Fruit fly (Drosophila melanogaster) whole organism, embryonic: ENCODE results near the gene CG8668.
A peak's percentile ranks its signal among the peaks of the same experiment; 100 is the strongest.

Experiments
- Aef1 ChIP-seq: fragments of 200-800 bp; sonication (Bioruptor generic); IDR thresholded peaks from 3 replicates; pipeline ENCODE4 v1.3.6; 2022; ENCODE audit warnings: missing biosample characterization, missing genetic modification characterization
- B-H1 ChIP-seq: fragments of 200-800 bp; sonication (Bioruptor generic); IDR thresholded peaks from 3 replicates; pipeline ENCODE4 v1.3.6; 2022; ENCODE audit warnings: missing biosample characterization, missing genetic modification characterization
- CG11093 ChIP-seq: fragments of 200-800 bp; sonication (Bioruptor generic); IDR thresholded peaks from 3 replicates; pipeline ENCODE4 v1.3.6; 2022; ENCODE audit warnings: missing biosample characterization, missing genetic modification characterization
- CG11695 ChIP-seq: fragments of 200-800 bp; sonication (Bioruptor generic); IDR thresholded peaks from 3 replicates; pipeline ENCODE4 v1.3.6; 2022; ENCODE audit warnings: missing biosample characterization, missing genetic modification characterization
- CG11723 ChIP-seq: fragments of 200-800 bp; sonication (Bioruptor generic); optimal IDR thresholded peaks from 2 replicates; lab custom pipeline; 2017; ENCODE audit warnings: missing biosample characterization, mild to moderate bottlenecking, missing genetic modification characterization
- CG12236 ChIP-seq: fragments of 200-800 bp; sonication (Bioruptor generic); optimal IDR thresholded peaks from 2 replicates; lab custom pipeline; 2016; ENCODE audit warnings: missing biosample characterization, missing genetic modification characterization
- CG12744 ChIP-seq: fragments of 200-800 bp; sonication (Bioruptor generic); optimal IDR thresholded peaks from 2 replicates; lab custom pipeline; 2016; ENCODE audit warnings: missing biosample characterization, missing genetic modification characterization
- CG13287 ChIP-seq: fragments of 200-800 bp; sonication (Bioruptor generic); IDR thresholded peaks from 2 replicates; pipeline ENCODE4 v1.3.6; 2022; ENCODE audit warnings: missing biosample characterization, missing genetic modification characterization; ENCODE audit not compliant: partially characterized antibody
- CG1647 ChIP-seq: fragments of 200-800 bp; sonication (Bioruptor generic); optimal IDR thresholded peaks from 3 replicates; lab custom pipeline; 2016; ENCODE audit warnings: missing biosample characterization, missing genetic modification characterization
- CG17361 ChIP-seq: fragments of 200-800 bp; sonication (Bioruptor generic); IDR thresholded peaks from 3 replicates; pipeline ENCODE4 v1.3.6; 2022; ENCODE audit warnings: missing biosample characterization, missing genetic modification characterization
- CG17568 ChIP-seq: fragments of 200-800 bp; sonication (Bioruptor generic); optimal IDR thresholded peaks from 2 replicates; lab custom pipeline; 2018; ENCODE audit warnings: missing biosample characterization, mild to moderate bottlenecking, missing genetic modification characterization, moderate library complexity
- CG18599 ChIP-seq: fragments of 200-800 bp; sonication (Bioruptor generic); optimal IDR thresholded peaks from 3 replicates; lab custom pipeline; 2017; ENCODE audit warnings: missing biosample characterization, missing genetic modification characterization, mild to moderate bottlenecking, moderate library complexity, missing genetic modification reagents
- CG2199 ChIP-seq: fragments of 200-800 bp; sonication (Bioruptor generic); IDR thresholded peaks from 3 replicates; pipeline ENCODE4 v1.3.6; 2022; ENCODE audit warnings: missing biosample characterization, missing genetic modification characterization
- CG4282 ChIP-seq: fragments of 200-800 bp; sonication (Bioruptor generic); optimal IDR thresholded peaks from 2 replicates; lab custom pipeline; 2016; ENCODE audit warnings: missing biosample characterization, missing genetic modification characterization
- CG6654 ChIP-seq: fragments of 200-800 bp; sonication (Bioruptor generic); optimal IDR thresholded peaks from 2 replicates; lab custom pipeline; 2017; ENCODE audit warnings: missing biosample characterization, mild to moderate bottlenecking, missing genetic modification characterization
- CG7271 ChIP-seq: fragments of 200-800 bp; sonication (Bioruptor generic); optimal IDR thresholded peaks from 2 replicates; lab custom pipeline; 2018; ENCODE audit warnings: missing biosample characterization, mild to moderate bottlenecking, missing genetic modification characterization, moderate library complexity
- CG8290 ChIP-seq, 3 experiments: fragments of 200-800 bp; sonication (Bioruptor generic); optimal IDR thresholded peaks; 2 replicates each; lab custom pipeline; 2016 to 2019; ENCODE audit warnings: missing biosample characterization in 3 of 3, missing genetic modification characterization in 3 of 3, mild to moderate bottlenecking in 2 of 3, moderate library complexity in 1 of 3
- CG9609 ChIP-seq: fragments of 200-800 bp; sonication (Bioruptor generic); optimal IDR thresholded peaks from 3 replicates; lab custom pipeline; 2016; ENCODE audit warnings: missing biosample characterization, missing genetic modification characterization
- CG9727 ChIP-seq: fragments of 200-800 bp; sonication (Bioruptor generic); optimal IDR thresholded peaks from 3 replicates; lab custom pipeline; 2017; ENCODE audit warnings: missing biosample characterization, mild to moderate bottlenecking, missing genetic modification characterization
- CG9797 ChIP-seq: fragments of 200-800 bp; sonication (Bioruptor generic); optimal IDR thresholded peaks from 3 replicates; lab custom pipeline; 2018; ENCODE audit warnings: missing biosample characterization, mild to moderate bottlenecking, missing genetic modification characterization
- D19B ChIP-seq: fragments of 200-800 bp; sonication (Bioruptor generic); optimal IDR thresholded peaks from 2 replicates; lab custom pipeline; 2017; ENCODE audit warnings: missing biosample characterization, mild to moderate bottlenecking, missing genetic modification characterization
- Doc3 ChIP-seq: fragments of 200-800 bp; sonication (Bioruptor generic); IDR thresholded peaks from 3 replicates; pipeline ENCODE4 v1.3.6; 2022; ENCODE audit warnings: missing biosample characterization, missing genetic modification characterization; ENCODE audit not compliant: partially characterized antibody
- Drgx ChIP-seq: fragments of 200-800 bp; sonication (Bioruptor generic); IDR thresholded peaks from 2 replicates; pipeline ENCODE4 v1.3.6; 2022; ENCODE audit warnings: missing biosample characterization, missing genetic modification characterization
- Eip74EF ChIP-seq, 2 experiments: fragments of 200-800 bp in 1 of 2; fragments of >200 bp in 1 of 2; sonication (Bioruptor generic) in 1 of 2; optimal IDR thresholded peaks; 2 replicates each; lab custom pipeline; 2017 to 2019; ENCODE audit warnings: missing biosample characterization in 2 of 2, missing genetic modification characterization in 2 of 2, mild to moderate bottlenecking in 1 of 2, moderate library complexity in 1 of 2
- Ets97D ChIP-seq: fragments of 200-800 bp; sonication (Bioruptor generic); optimal IDR thresholded peaks from 3 replicates; lab custom pipeline; 2016; ENCODE audit warnings: missing biosample characterization, missing genetic modification characterization
- Sry-δ ChIP-seq: fragments of 200-800 bp; sonication (Bioruptor generic); optimal IDR thresholded peaks from 2 replicates; lab custom pipeline; 2016; ENCODE audit warnings: missing biosample characterization, missing genetic modification characterization
- Ssrp ChIP-seq: fragments of 200-800 bp; sonication (Bioruptor generic); optimal IDR thresholded peaks from 2 replicates; lab custom pipeline; 2018; ENCODE audit warnings: missing biosample characterization, mild to moderate bottlenecking, missing genetic modification characterization, moderate library complexity
- Trl ChIP-seq, 3 experiments: fragments of >200 bp in 2 of 3; fragments of 200-800 bp in 1 of 3; sonication (Bioruptor generic) in 1 of 3; optimal IDR thresholded peaks; 2 replicates in 1 of 3; 3 replicates in 2 of 3; lab custom pipeline; 2016 to 2017; ENCODE audit warnings: missing biosample characterization in 1 of 3, missing genetic modification characterization in 1 of 3
- Xrp1 ChIP-seq: fragments of 200-800 bp; sonication (Bioruptor generic); IDR thresholded peaks from 2 replicates; pipeline ENCODE4 v1.3.6; 2022; ENCODE audit warnings: missing biosample characterization, missing genetic modification characterization
- aop ChIP-seq: fragments of 200-800 bp; sonication (Bioruptor generic); IDR thresholded peaks from 2 replicates; pipeline ENCODE4 v1.3.6; 2022; ENCODE audit warnings: missing biosample characterization, missing genetic modification characterization
- ash1 ChIP-seq: fragments of 200-800 bp; sonication (Bioruptor generic); optimal IDR thresholded peaks from 2 replicates; lab custom pipeline; 2018; ENCODE audit warnings: missing biosample characterization, mild to moderate bottlenecking, missing genetic modification characterization
- bigmax ChIP-seq: fragments of 200-800 bp; sonication (Bioruptor generic); optimal IDR thresholded peaks from 2 replicates; lab custom pipeline; 2018; ENCODE audit warnings: missing biosample characterization, mild to moderate bottlenecking, missing genetic modification characterization
- cwo ChIP-seq: fragments of 200-800 bp; sonication (Bioruptor generic); optimal IDR thresholded peaks from 3 replicates; lab custom pipeline; 2017; ENCODE audit warnings: missing biosample characterization, missing genetic modification characterization, mild to moderate bottlenecking, moderate library complexity, missing genetic modification reagents
- emc ChIP-seq: fragments of 200-800 bp; sonication (Bioruptor generic); optimal IDR thresholded peaks from 2 replicates; lab custom pipeline; 2016; ENCODE audit warnings: missing biosample characterization, missing genetic modification characterization
- en ChIP-seq: fragments of 200-800 bp; sonication (Bioruptor generic); optimal IDR thresholded peaks from 2 replicates; lab custom pipeline; 2016; ENCODE audit warnings: missing biosample characterization, missing genetic modification characterization
- exex ChIP-seq: fragments of 200-800 bp; sonication (Bioruptor generic); optimal IDR thresholded peaks from 4 replicates; lab custom pipeline; 2018; ENCODE audit warnings: missing biosample characterization, mild to moderate bottlenecking, missing genetic modification characterization, moderate library complexity
- gsb-n ChIP-seq: fragments of 200-800 bp; sonication (Bioruptor generic); optimal IDR thresholded peaks from 3 replicates; lab custom pipeline; 2018; ENCODE audit warnings: missing biosample characterization, mild to moderate bottlenecking, missing genetic modification characterization
- hkb ChIP-seq, 2 experiments: fragments of 200-800 bp in 1 of 2; fragments of >200 bp in 1 of 2; sonication (Bioruptor generic) in 1 of 2; IDR thresholded peaks in 1 of 2; optimal IDR thresholded peaks in 1 of 2; 2 replicates each; pipeline versions ENCODE4 v1.3.6 to Lab custom; 2017 to 2022; ENCODE audit warnings: missing biosample characterization in 1 of 2, missing genetic modification characterization in 1 of 2
- lab ChIP-seq: fragments of 200-800 bp; sonication (Bioruptor generic); optimal IDR thresholded peaks from 3 replicates; lab custom pipeline; 2017; ENCODE audit warnings: missing biosample characterization, missing genetic modification characterization, mild to moderate bottlenecking, moderate library complexity, missing genetic modification reagents
- odd ChIP-seq: fragments of 200-800 bp; sonication (Bioruptor generic); optimal IDR thresholded peaks from 2 replicates; lab custom pipeline; 2017; ENCODE audit warnings: missing biosample characterization, mild to moderate bottlenecking, missing genetic modification characterization
- p53 ChIP-seq: fragments of 200-800 bp; sonication (Bioruptor generic); optimal IDR thresholded peaks from 2 replicates; lab custom pipeline; 2016; ENCODE audit warnings: missing biosample characterization, missing genetic modification characterization
- phol ChIP-seq: fragments of 200-800 bp; sonication (Bioruptor generic); optimal IDR thresholded peaks from 3 replicates; lab custom pipeline; 2018; ENCODE audit warnings: missing biosample characterization, mild to moderate bottlenecking, missing genetic modification characterization, moderate library complexity
- row ChIP-seq: fragments of 200-800 bp; sonication (Bioruptor generic); IDR thresholded peaks from 3 replicates; pipeline ENCODE4 v1.3.6; 2022; ENCODE audit warnings: missing biosample characterization, missing genetic modification characterization
- sens-2 ChIP-seq: fragments of 200-800 bp; sonication (Bioruptor generic); IDR thresholded peaks from 2 replicates; pipeline ENCODE4 v1.3.6; 2022; ENCODE audit warnings: missing biosample characterization, missing genetic modification characterization
- sob ChIP-seq: fragments of 200-800 bp; sonication (Bioruptor generic); IDR thresholded peaks from 2 replicates; pipeline ENCODE4 v1.3.6; 2022; ENCODE audit warnings: missing biosample characterization, missing genetic modification characterization
- sug ChIP-seq: fragments of 200-800 bp; optimal IDR thresholded peaks from 2 replicates; lab custom pipeline; 2019; ENCODE audit warnings: missing biosample characterization, mild to moderate bottlenecking, missing genetic modification characterization, moderate library complexity
- tna ChIP-seq: fragments of 200-800 bp; sonication (Bioruptor generic); IDR thresholded peaks from 2 replicates; pipeline ENCODE4 v1.3.6; 2022; ENCODE audit warnings: missing biosample characterization, missing genetic modification characterization; ENCODE audit not compliant: partially characterized antibody
- ttk ChIP-seq: fragments of 200-800 bp; sonication (Bioruptor generic); IDR thresholded peaks from 2 replicates; pipeline ENCODE4 v2.1.2; 2022; ENCODE audit warnings: missing biosample characterization, missing genetic modification characterization

CG8668 gene

dm6 chr2L:8110549-8111438 lies 16.0 kb upstream of the CG8668 start (continued):
- peak; percentile 98 for TF ChIP-seq CG2199 (GFP tag; lab: Robert Waterston, UW)
- no peak for TF ChIP-seq CG9609 (GFP tag; lab: Kevin White, UChicago)
- TF ChIP-seq Ssrp: no peak
- no peak for TF ChIP-seq exex (tag; lab: Kevin White, UChicago)
- TF ChIP-seq CG18599 (GFP tag; lab: Kevin White, UChicago): no peak
- TF ChIP-seq B-H1 (GFP tag; lab: Robert Waterston, UW): no peak
- no peak for TF ChIP-seq Eip74EF (GFP tag; optimal IDR thresholded peaks at IDR 0.05; lab: Kevin White, UChicago)
- no peak for TF ChIP-seq CG4282 (GFP tag; lab: Kevin White, UChicago)
- TF ChIP-seq CG9797 (GFP tag; lab: Kevin White, UChicago): no peak
- no peak for TF ChIP-seq CG1647
- TF ChIP-seq sens-2: no peak
- TF ChIP-seq sug: no peak
- no peak for TF ChIP-seq ash1
- no peak for TF ChIP-seq aop (GFP tag; lab: Robert Waterston, UW)
- TF ChIP-seq CG12744 (GFP tag; lab: Kevin White, UChicago): no peak
- no peak for TF ChIP-seq CG8290 (GFP tag; optimal IDR thresholded peaks at IDR 0.05; lab: Kevin White, UChicago)
- peak in 1 of 2 experiments; percentile 5 for TF ChIP-seq CG8290 (tag; optimal IDR thresholded peaks at IDR 0.05; lab: Kevin White, UChicago)
- TF ChIP-seq emc (GFP tag; lab: Kevin White, UChicago): no peak
- TF ChIP-seq ttk (GFP tag; lab: Robert Waterston, UW): no peak
- no peak for TF ChIP-seq CG11723
- peak; percentile 16 for TF ChIP-seq CG17568
- no peak for TF ChIP-seq CG13287 (GFP tag; lab: Robert Waterston, UW)
- TF ChIP-seq lab (GFP tag; lab: Kevin White, UChicago): no peak
- TF ChIP-seq gsb-n (tag; lab: Kevin White, UChicago): no peak
- no peak for TF ChIP-seq CG9727 (GFP tag; lab: Kevin White, UChicago)
- no peak for TF ChIP-seq CG6654 (GFP tag; lab: Kevin White, UChicago)
- no peak for TF ChIP-seq Xrp1 (GFP tag; lab: Robert Waterston, UW)
- no peak for TF ChIP-seq sob (GFP tag; lab: Robert Waterston, UW)
- TF ChIP-seq hkb (optimal IDR thresholded peaks at IDR 0.05; lab: Kevin White, UChicago): no peak
- TF ChIP-seq hkb (GFP tag; IDR thresholded peaks at IDR 0.05; lab: Robert Waterston, UW): 0 out of 2 replicates have a peak, but pooled peaks have one; percentile 18
- TF ChIP-seq Doc3 (GFP tag; lab: Robert Waterston, UW): no peak
- TF ChIP-seq Drgx (GFP tag; lab: Robert Waterston, UW): no peak
- peak; percentile 67 for TF ChIP-seq phol (tag; lab: Kevin White, UChicago)
- peak; percentile 50 for TF ChIP-seq CG7271
- peak; percentile 59 for TF ChIP-seq Ets97D (GFP tag; lab: Kevin White, UChicago)
- TF ChIP-seq CG11093: no peak
- TF ChIP-seq Aef1 (GFP tag; lab: Robert Waterston, UW): no peak
- TF ChIP-seq CG12236: no peak
- no peak for TF ChIP-seq CG17361 (GFP tag; lab: Robert Waterston, UW)
- peak; percentile 29 for TF ChIP-seq p53 (GFP tag; lab: Kevin White, UChicago)
- peak; percentile 80 for TF ChIP-seq bigmax (GFP tag; lab: Kevin White, UChicago)
- no peak for TF ChIP-seq Sry-δ
- TF ChIP-seq D19B (GFP tag; lab: Kevin White, UChicago): no peak
- no peak for TF ChIP-seq odd (GFP tag; lab: Kevin White, UChicago)
- TF ChIP-seq Trl (optimal IDR thresholded peaks at IDR 0.05; lab: Kevin White, UChicago): no peak
- TF ChIP-seq Trl (GFP tag; optimal IDR thresholded peaks at IDR 0.05; lab: Kevin White, UChicago): no peak
- TF ChIP-seq tna (GFP tag; lab: Robert Waterston, UW): no peak
- TF ChIP-seq CG11695 (GFP tag; lab: Robert Waterston, UW): no peak
- no peak for TF ChIP-seq cwo (GFP tag; lab: Kevin White, UChicago)
- no peak for TF ChIP-seq row (GFP tag; lab: Robert Waterston, UW)
- no peak for TF ChIP-seq en (GFP tag; lab: Kevin White, UChicago)
